Worm (Caenorhabditis elegans) whole organism, late embryonic: ENCODE results near the gene B0495.5.
A peak's percentile ranks its signal among the peaks of the same experiment; 100 is the strongest.

Source experiments
- C08G9.2 ChIP-seq: sonication (generic microtip); optimal IDR thresholded peaks from 2 replicates; lab custom pipeline; 2016; ENCODE audit warnings: mild to moderate bottlenecking, missing genetic modification characterization, moderate library complexity, missing compliant biosample characterization
- C38D4.7 ChIP-seq: fragments of 200-800 bp; sonication (Bioruptor generic); optimal IDR thresholded peaks from 2 replicates; lab custom pipeline; 2018; ENCODE audit warnings: mild to moderate bottlenecking, missing genetic modification characterization, moderate library complexity, missing compliant biosample characterization
- F13H6.1 ChIP-seq: sonication (generic microtip); optimal IDR thresholded peaks from 2 replicates; lab custom pipeline; 2016; ENCODE audit warnings: missing genetic modification characterization, missing compliant biosample characterization
- K09A11.1 ChIP-seq: sonication (generic microtip); optimal IDR thresholded peaks from 2 replicates; lab custom pipeline; 2017; ENCODE audit warnings: antibody characterized with exemption, mild to moderate bottlenecking, missing genetic modification characterization, missing compliant biosample characterization; ENCODE audit not compliant: insufficient read depth
- T23F11.4 ChIP-seq: fragments of 200-800 bp; sonication (Bioruptor generic); optimal IDR thresholded peaks from 2 replicates; lab custom pipeline; 2018; ENCODE audit warnings: mild to moderate bottlenecking, missing genetic modification characterization, missing compliant biosample characterization
- ahr-1 ChIP-seq: sonication (generic microtip); optimal IDR thresholded peaks from 2 replicates; lab custom pipeline; 2016; ENCODE audit warnings: missing genetic modification characterization, missing compliant biosample characterization
- ama-1 ChIP-seq: fragments of 150-350 bp; optimal IDR thresholded peaks from 2 replicates; lab custom pipeline; 2014
- ceh-18 ChIP-seq: sonication (generic microtip); optimal IDR thresholded peaks from 2 replicates; lab custom pipeline; 2016; ENCODE audit warnings: missing genetic modification characterization, missing compliant biosample characterization
- ceh-2 ChIP-seq: sonication (generic microtip); optimal IDR thresholded peaks from 2 replicates; lab custom pipeline; 2016; ENCODE audit warnings: missing genotype, missing genetic modification characterization, missing compliant biosample characterization
- ceh-22 ChIP-seq: sonication (generic microtip); optimal IDR thresholded peaks from 2 replicates; lab custom pipeline; 2017; ENCODE audit warnings: missing biosample characterization, missing genetic modification characterization
- ceh-31 ChIP-seq: sonication (generic microtip); optimal IDR thresholded peaks from 2 replicates; lab custom pipeline; 2016; ENCODE audit warnings: missing genetic modification characterization, missing compliant biosample characterization
- ceh-48 ChIP-seq: sonication (generic microtip); optimal IDR thresholded peaks from 2 replicates; lab custom pipeline; 2016; ENCODE audit warnings: missing genetic modification characterization, inconsistent platforms, missing compliant biosample characterization
- ceh-6 ChIP-seq: fragments of 200-800 bp; sonication (Bioruptor generic); optimal IDR thresholded peaks from 2 replicates; lab custom pipeline; 2018; ENCODE audit warnings: mild to moderate bottlenecking, missing genetic modification characterization, missing compliant biosample characterization
- dve-1 ChIP-seq: sonication (generic microtip); optimal IDR thresholded peaks from 2 replicates; lab custom pipeline; 2017; ENCODE audit warnings: antibody characterized with exemption, mild to moderate bottlenecking, missing genetic modification characterization, missing compliant biosample characterization
- elt-2 ChIP-seq: sonication (generic microtip); optimal IDR thresholded peaks from 2 replicates; lab custom pipeline; 2016; ENCODE audit warnings: missing genetic modification reagents, missing genetic modification characterization, missing compliant biosample characterization
- ets-4 ChIP-seq: sonication (generic microtip); optimal IDR thresholded peaks from 2 replicates; lab custom pipeline; 2016; ENCODE audit warnings: missing genetic modification characterization, missing compliant biosample characterization
- fkh-6 ChIP-seq: sonication (generic microtip); optimal IDR thresholded peaks from 2 replicates; lab custom pipeline; 2016; ENCODE audit warnings: missing genetic modification characterization, missing compliant biosample characterization
- gmeb-2 ChIP-seq: sonication (generic microtip); optimal IDR thresholded peaks from 2 replicates; lab custom pipeline; 2016; ENCODE audit warnings: missing genetic modification characterization, inconsistent platforms, missing compliant biosample characterization
- hlh-13 ChIP-seq: fragments of 200-800 bp; sonication (Bioruptor generic); optimal IDR thresholded peaks from 2 replicates; lab custom pipeline; 2018; ENCODE audit warnings: mild to moderate bottlenecking, missing genetic modification characterization, missing compliant biosample characterization
- hlh-6 ChIP-seq: sonication (generic microtip); optimal IDR thresholded peaks from 2 replicates; lab custom pipeline; 2016; ENCODE audit warnings: missing genotype, missing genetic modification characterization, missing compliant biosample characterization
- lin-11 ChIP-seq: fragments of 200-800 bp; sonication (Bioruptor generic); optimal IDR thresholded peaks from 2 replicates; lab custom pipeline; 2018; ENCODE audit warnings: mild to moderate bottlenecking, missing genetic modification characterization, missing compliant biosample characterization
- madf-2 ChIP-seq: sonication (generic microtip); optimal IDR thresholded peaks from 2 replicates; lab custom pipeline; 2017; ENCODE audit warnings: missing genetic modification characterization, missing compliant biosample characterization
- mec-3 ChIP-seq: sonication (generic microtip); optimal IDR thresholded peaks from 2 replicates; lab custom pipeline; 2016; ENCODE audit warnings: borderline replicate concordance, missing genetic modification characterization, missing compliant biosample characterization
- nhr-11 ChIP-seq: fragments of 150-350 bp; optimal IDR thresholded peaks from 2 replicates; lab custom pipeline; 2014; ENCODE audit warnings: missing biosample characterization, missing genetic modification characterization
- odd-2 ChIP-seq: sonication (generic microtip); optimal IDR thresholded peaks from 2 replicates; lab custom pipeline; 2017; ENCODE audit warnings: antibody characterized with exemption, mild to moderate bottlenecking, missing genetic modification characterization, missing compliant biosample characterization
- pha-2 ChIP-seq: sonication (generic microtip); optimal IDR thresholded peaks from 2 replicates; lab custom pipeline; 2017; ENCODE audit warnings: mild to moderate bottlenecking, missing genetic modification characterization, missing compliant biosample characterization
- pha-4 ChIP-seq: fragments of 150-350 bp; optimal IDR thresholded peaks from 2 replicates; lab custom pipeline; 2018; ENCODE audit warnings: missing biosample characterization, missing genetic modification reagents, missing genetic modification characterization
- ref-2 ChIP-seq: sonication (generic microtip); optimal IDR thresholded peaks from 2 replicates; lab custom pipeline; 2016; ENCODE audit warnings: missing genetic modification characterization, missing compliant biosample characterization
- sox-4 ChIP-seq: sonication (generic microtip); optimal IDR thresholded peaks from 2 replicates; lab custom pipeline; 2017; ENCODE audit warnings: mild to moderate bottlenecking, missing genetic modification characterization, inconsistent platforms, missing compliant biosample characterization
- tbx-7 ChIP-seq: sonication (generic microtip); optimal IDR thresholded peaks from 2 replicates; lab custom pipeline; 2016; ENCODE audit warnings: missing genotype, missing genetic modification characterization, missing compliant biosample characterization
- ttx-3 ChIP-seq: sonication (generic microtip); optimal IDR thresholded peaks from 2 replicates; lab custom pipeline; 2016; ENCODE audit warnings: missing genetic modification reagents, missing genetic modification characterization, missing compliant biosample characterization
- unc-42 ChIP-seq: sonication (generic microtip); optimal IDR thresholded peaks from 2 replicates; lab custom pipeline; 2016; ENCODE audit warnings: missing genotype, missing genetic modification characterization, missing compliant biosample characterization
- unc-55 ChIP-seq: sonication (generic microtip); optimal IDR thresholded peaks from 2 replicates; lab custom pipeline; 2017; ENCODE audit warnings: missing biosample characterization, missing genetic modification reagents, missing genetic modification characterization
- unc-86 ChIP-seq: sonication (generic microtip); optimal IDR thresholded peaks from 2 replicates; lab custom pipeline; 2016; ENCODE audit warnings: missing genetic modification characterization, missing compliant biosample characterization

Gene B0495.5

DNA sequence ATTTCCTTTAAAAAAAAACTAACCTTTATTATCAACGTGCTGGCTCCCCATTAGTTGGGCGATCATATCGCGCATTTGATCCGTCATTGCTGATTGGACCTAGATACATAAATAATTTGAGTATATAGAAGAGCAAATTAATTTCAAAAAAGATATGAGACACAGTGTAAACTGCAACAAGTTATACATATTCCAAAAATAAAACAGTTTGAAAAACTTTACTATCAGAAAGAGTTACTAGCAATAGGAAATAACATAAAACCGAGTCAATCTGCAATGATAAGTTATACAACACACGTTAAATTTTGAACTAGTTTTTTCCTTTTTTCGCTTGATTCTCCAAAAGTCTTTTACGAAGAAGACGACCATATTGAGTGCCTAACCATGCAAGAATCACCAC is 9.1 kb upstream of the B0495.5 start, which contains the start of gene luc-7L:
luc-7L (minus strand) TSS at position 101 of the 400 bp plus-strand sequence.
- TF ChIP-seq ets-4 (tag; lab: Kevin White, UChicago) (no peak), ahr-1 (tag; lab: Kevin White, UChicago) (no peak), gmeb-2 (tag; lab: Kevin White, UChicago) (no peak), ceh-31 (tag; lab: Kevin White, UChicago) (no peak), fkh-6 (tag; lab: Kevin White, UChicago) (no peak), C08G9.2 (tag; lab: Kevin White, UChicago) (no peak)

DNA sequence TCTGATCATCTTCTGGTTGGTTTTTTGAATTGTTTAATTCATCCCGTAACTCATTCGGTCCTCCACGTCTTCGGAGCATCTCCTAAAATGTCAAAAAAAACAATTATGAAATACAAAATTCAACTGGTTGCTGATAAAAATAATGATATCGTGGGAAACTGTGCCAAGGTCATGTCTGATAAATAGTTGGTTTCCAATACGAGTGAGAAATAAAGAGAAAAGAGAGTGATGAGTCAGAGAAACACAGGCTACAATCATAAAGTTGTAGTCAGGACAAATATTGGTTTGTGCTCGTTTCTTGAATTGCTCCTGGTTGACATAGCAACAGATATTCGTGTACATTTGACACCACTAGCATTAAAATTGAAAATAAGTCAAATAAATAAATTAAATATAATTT is 6.8 kb upstream of the B0495.5 start, which contains the start of gene B0495.7:
B0495.7 (minus strand) TSS at position 82 of the 400 bp plus-strand sequence.
- peak; percentile 77 for TF ChIP-seq elt-2 (tag; lab: Kevin White, UChicago)
- no peak for TF ChIP-seq ceh-48

DNA sequence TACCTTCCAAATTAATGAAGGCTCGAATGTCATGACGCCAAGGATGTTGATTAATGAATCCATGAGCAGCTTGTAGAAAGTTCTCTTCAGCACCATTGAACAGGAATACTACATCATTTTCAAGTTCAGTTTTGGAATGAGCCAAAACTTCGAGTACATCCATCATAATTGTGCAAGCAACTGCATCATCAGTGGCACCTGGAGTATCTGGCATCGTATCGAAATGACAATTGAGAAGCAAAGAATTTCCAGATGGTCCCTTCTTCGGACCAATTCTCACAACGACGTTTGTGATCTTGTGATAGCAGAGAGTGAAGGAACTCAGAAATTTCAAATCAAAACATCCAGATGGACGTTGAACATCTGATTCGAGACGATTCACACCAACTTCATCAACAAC is 6.1 kb upstream of the B0495.5 start:
- TF ChIP-seq nhr-11 (no peak), mec-3 (tag; lab: Kevin White, UChicago) (no peak), pha-4 (no peak), C38D4.7 (GFP tag; lab: Kevin White, UChicago) (no peak), ceh-18 (tag; lab: Kevin White, UChicago) (no peak), ceh-6 (GFP tag; lab: Kevin White, UChicago) (no peak), hlh-13 (GFP tag; lab: Kevin White, UChicago) (no peak), unc-42 (no peak), ceh-2 (no peak), ttx-3 (tag; lab: Kevin White, UChicago) (no peak), fkh-6 (tag; lab: Kevin White, UChicago) (no peak), lin-11 (tag; lab: Kevin White, UChicago) (no peak), tbx-7 (tag; lab: Kevin White, UChicago) (no peak), unc-86 (tag; lab: Kevin White, UChicago) (no peak), F13H6.1 (tag; lab: Kevin White, UChicago) (no peak), unc-55 (no peak), hlh-6 (tag; lab: Kevin White, UChicago) (no peak), odd-2 (tag; lab: Kevin White, UChicago) (no peak), ama-1 (lab: Kevin White, UChicago) (no peak)

DNA sequence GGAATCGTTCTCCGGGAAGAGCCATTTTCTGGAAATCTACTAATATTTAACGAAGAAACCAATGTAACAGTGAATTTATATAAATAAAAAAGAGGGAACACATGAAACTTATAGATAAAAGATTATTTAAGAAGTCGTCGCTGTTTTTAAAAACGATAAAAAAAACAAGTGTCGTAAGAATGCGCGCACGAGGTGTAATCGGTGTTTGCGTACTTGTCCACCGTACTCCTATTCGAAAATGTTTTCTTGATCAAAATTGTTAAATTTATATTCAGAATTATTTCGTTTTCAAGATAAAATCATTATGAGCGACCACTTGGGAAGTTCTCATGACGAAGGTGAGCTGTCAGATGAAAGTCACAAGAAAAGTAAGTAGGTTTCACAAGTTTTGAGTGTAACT is 703 bp upstream of the B0495.5 start, which contains the start of the genes moa-2 and cdk-11.1:
moa-2 (minus strand) TSS at position 25 of the 400 bp plus-strand sequence.
cdk-11.1 (plus strand) TSS at position 227 of the 400 bp plus-strand sequence.
- TF ChIP-seq ets-4 (tag; lab: Kevin White, UChicago) (no peak), pha-4 (no peak), K09A11.1 (tag; lab: Kevin White, UChicago) (no peak), dve-1 (tag; lab: Kevin White, UChicago) (no peak), gmeb-2 (tag; lab: Kevin White, UChicago) (no peak), ceh-22 (tag; lab: Kevin White, UChicago) (no peak)

DNA sequence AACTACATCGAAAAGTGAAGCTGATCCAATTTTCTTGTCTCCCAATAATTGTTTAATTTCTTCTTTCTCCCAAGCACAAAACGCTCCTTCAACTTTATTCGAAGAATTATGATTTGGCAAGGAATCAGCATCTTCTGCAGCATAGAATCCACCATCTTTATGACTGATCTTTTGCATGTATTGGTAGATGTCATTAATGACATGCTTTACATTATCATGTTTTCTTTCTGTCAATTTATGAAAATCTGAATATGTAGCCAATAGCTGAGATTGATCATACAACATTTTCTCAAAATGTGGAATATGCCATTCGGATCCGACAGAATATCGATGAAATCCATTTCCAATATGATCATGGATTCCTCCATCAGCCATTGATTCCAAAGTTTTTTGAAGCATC is 1.1 kb downstream of the B0495.5 start:
- TF ChIP-seq ref-2 = no peak
- TF ChIP-seq pha-2 (tag; lab: Kevin White, UChicago) = no peak
- TF ChIP-seq hlh-13 (GFP tag; lab: Kevin White, UChicago) = no peak
- TF ChIP-seq T23F11.4 = no peak
- TF ChIP-seq madf-2 = no peak
- no peak for TF ChIP-seq sox-4 (tag; lab: Kevin White, UChicago)
